Fruit fly (Drosophila melanogaster) whole organism, embryonic: ENCODE measurements around the gene Helz.

Experiments
- Awh ChIP-seq: fragments of 200-800 bp; sonication (Bioruptor generic); IDR thresholded peaks from 2 replicates; pipeline ENCODE4, ENCODE4 v1.3.6; 2022; ENCODE audit warnings: missing biosample characterization, missing genetic modification characterization
- Bdp1 ChIP-seq: fragments of 200-800 bp; sonication (Bioruptor generic); optimal IDR thresholded peaks from 3 replicates; lab custom pipeline; 2016; ENCODE audit warnings: missing biosample characterization, missing genetic modification characterization
- CG1024 ChIP-seq: fragments of 200-800 bp; sonication (Bioruptor generic); IDR thresholded peaks from 2 replicates; pipeline ENCODE4 v1.3.6; 2022; ENCODE audit warnings: missing biosample characterization, missing genetic modification characterization
- CG10431 ChIP-seq: fragments of 200-800 bp; sonication (Bioruptor generic); optimal IDR thresholded peaks from 3 replicates; lab custom pipeline; 2018; ENCODE audit warnings: missing biosample characterization, mild to moderate bottlenecking, missing genetic modification characterization
- CG11247 ChIP-seq: fragments of 200-800 bp; sonication (Bioruptor generic); IDR thresholded peaks from 2 replicates; pipeline ENCODE4 v1.3.6; 2022; ENCODE audit warnings: missing biosample characterization, missing genetic modification characterization
- CG11504 ChIP-seq: fragments of 200-800 bp; sonication (Bioruptor generic); optimal IDR thresholded peaks from 3 replicates; lab custom pipeline; 2019; ENCODE audit warnings: missing biosample characterization, mild to moderate bottlenecking, missing genetic modification characterization, moderate library complexity
- CG11560 ChIP-seq: fragments of 200-800 bp; sonication (Bioruptor generic); IDR thresholded peaks from 3 replicates; pipeline ENCODE4 v1.3.6; 2022; ENCODE audit warnings: missing biosample characterization, missing genetic modification characterization
- CG1233 ChIP-seq: fragments of 200-800 bp; sonication (Bioruptor generic); optimal IDR thresholded peaks from 4 replicates; lab custom pipeline; 2018; ENCODE audit warnings: missing biosample characterization, mild to moderate bottlenecking, missing genetic modification characterization
- CG14965 ChIP-seq: fragments of 200-800 bp; sonication (Bioruptor generic); optimal IDR thresholded peaks from 2 replicates; lab custom pipeline; 2016; ENCODE audit warnings: missing biosample characterization, missing genetic modification characterization, borderline replicate concordance
- CG15479 ChIP-seq: fragments of 200-800 bp; sonication (Bioruptor generic); optimal IDR thresholded peaks from 3 replicates; lab custom pipeline; 2019; ENCODE audit warnings: missing biosample characterization, mild to moderate bottlenecking, missing genetic modification characterization, moderate library complexity
- CG1602 ChIP-seq: fragments of 200-800 bp; sonication (Bioruptor generic); optimal IDR thresholded peaks from 3 replicates; lab custom pipeline; 2016; ENCODE audit warnings: missing biosample characterization, missing genetic modification characterization
- CG17361 ChIP-seq: fragments of 200-800 bp; sonication (Bioruptor generic); IDR thresholded peaks from 3 replicates; pipeline ENCODE4 v1.3.6; 2022; ENCODE audit warnings: missing biosample characterization, missing genetic modification characterization
- CG18619 ChIP-seq: fragments of 200-800 bp; sonication (Bioruptor generic); optimal IDR thresholded peaks from 3 replicates; lab custom pipeline; 2017; ENCODE audit warnings: missing biosample characterization, mild to moderate bottlenecking, missing genetic modification characterization
- CG32772 ChIP-seq: fragments of 200-800 bp; sonication (Bioruptor generic); IDR thresholded peaks from 2 replicates; pipeline ENCODE4 v1.3.6; 2022; ENCODE audit warnings: missing biosample characterization, missing genetic modification characterization
- CG34422 ChIP-seq: fragments of 200-800 bp; sonication (Bioruptor generic); IDR thresholded peaks from 3 replicates; pipeline ENCODE4 v1.3.6; 2022; ENCODE audit warnings: missing biosample characterization, missing genetic modification characterization
- CG4360 ChIP-seq: fragments of 200-800 bp; sonication (Bioruptor generic); IDR thresholded peaks from 2 replicates; pipeline ENCODE4 v1.3.6; 2022; ENCODE audit warnings: missing biosample characterization, missing genetic modification characterization
- CG4820 ChIP-seq: fragments of 200-800 bp; sonication (Bioruptor generic); optimal IDR thresholded peaks from 3 replicates; lab custom pipeline; 2016; ENCODE audit warnings: missing biosample characterization, missing genetic modification characterization
- CG7357 ChIP-seq: fragments of 200-800 bp; sonication (Bioruptor generic); IDR thresholded peaks from 3 replicates; pipeline ENCODE4 v1.3.6; 2022; ENCODE audit warnings: missing biosample characterization, missing genetic modification characterization
- CG7556 ChIP-seq: fragments of 200-800 bp; sonication (Bioruptor generic); optimal IDR thresholded peaks from 2 replicates; lab custom pipeline; 2017; ENCODE audit warnings: missing biosample characterization, mild to moderate bottlenecking, missing genetic modification characterization
- CG9215 ChIP-seq: fragments of 200-800 bp; sonication (Bioruptor generic); IDR thresholded peaks from 2 replicates; pipeline ENCODE4 v1.3.6; 2022; ENCODE audit warnings: missing biosample characterization, missing genetic modification characterization
- D19A ChIP-seq: fragments of 200-800 bp; optimal IDR thresholded peaks from 3 replicates; lab custom pipeline; 2019; ENCODE audit warnings: missing biosample characterization, mild to moderate bottlenecking, missing genetic modification characterization, moderate library complexity
- Dll ChIP-seq: fragments of 200-800 bp; sonication (Bioruptor generic); IDR thresholded peaks from 4 replicates; pipeline ENCODE4 v1.3.6; 2022; ENCODE audit warnings: missing biosample characterization, missing genetic modification characterization; ENCODE audit not compliant: partially characterized antibody
- Drgx ChIP-seq: fragments of 200-800 bp; sonication (Bioruptor generic); IDR thresholded peaks from 2 replicates; pipeline ENCODE4 v1.3.6; 2022; ENCODE audit warnings: missing biosample characterization, missing genetic modification characterization
- E2f1 ChIP-seq: fragments of 200-800 bp; sonication (Bioruptor generic); IDR thresholded peaks from 2 replicates; pipeline ENCODE4 v1.3.6; 2022; ENCODE audit warnings: missing biosample characterization, missing genetic modification characterization
- ERR ChIP-seq: fragments of 200-800 bp; sonication (Bioruptor generic); optimal IDR thresholded peaks from 2 replicates; lab custom pipeline; 2016; ENCODE audit warnings: missing biosample characterization, missing genetic modification characterization
- H2.0 ChIP-seq: fragments of 200-800 bp; sonication (Bioruptor generic); IDR thresholded peaks from 2 replicates; pipeline ENCODE4 v1.3.6; 2022; ENCODE audit warnings: missing biosample characterization, missing genetic modification characterization
- HHEX ChIP-seq: fragments of 200-800 bp; sonication (Bioruptor generic); optimal IDR thresholded peaks from 3 replicates; lab custom pipeline; 2017; ENCODE audit warnings: missing biosample characterization, mild to moderate bottlenecking, missing genetic modification characterization, missing genetic modification reagents
- HLH54F ChIP-seq: fragments of 200-800 bp; sonication (Bioruptor generic); optimal IDR thresholded peaks from 3 replicates; lab custom pipeline; 2016; ENCODE audit warnings: missing biosample characterization, missing genetic modification characterization
- HLHmδ ChIP-seq: fragments of 200-800 bp; sonication (Bioruptor generic); optimal IDR thresholded peaks from 2 replicates; lab custom pipeline; 2018; ENCODE audit warnings: missing biosample characterization, mild to moderate bottlenecking, missing genetic modification characterization, moderate library complexity
- Hey ChIP-seq: fragments of 200-800 bp; sonication (Bioruptor generic); optimal IDR thresholded peaks from 3 replicates; lab custom pipeline; 2018; ENCODE audit warnings: missing biosample characterization, mild to moderate bottlenecking, missing genetic modification characterization
- Hr39 ChIP-seq: fragments of >200 bp; optimal IDR thresholded peaks from 2 replicates; lab custom pipeline; 2017
- Med ChIP-seq: fragments of 200-800 bp; sonication (Bioruptor generic); peaks from one replicate; lab custom pipeline; 2016; ENCODE audit warnings: missing biosample characterization, missing genetic modification characterization, mild to moderate bottlenecking, inconsistent platforms, moderate library complexity
- Meics ChIP-seq: fragments of 200-800 bp; sonication (Bioruptor generic); optimal IDR thresholded peaks from 2 replicates; lab custom pipeline; 2017; ENCODE audit warnings: missing biosample characterization, mild to moderate bottlenecking, missing genetic modification characterization
- NfI ChIP-seq: fragments of 200-800 bp; sonication (Bioruptor generic); optimal IDR thresholded peaks from 3 replicates; lab custom pipeline; 2018; ENCODE audit warnings: missing biosample characterization, mild to moderate bottlenecking, missing genetic modification characterization, moderate library complexity
- Oaz ChIP-seq: fragments of 200-800 bp; sonication (Bioruptor generic); IDR thresholded peaks from 2 replicates; pipeline ENCODE4 v1.3.6; 2022; ENCODE audit warnings: missing biosample characterization, missing genetic modification characterization
- Side ChIP-seq: fragments of 200-800 bp; sonication (Bioruptor generic); optimal IDR thresholded peaks from 2 replicates; lab custom pipeline; 2016; ENCODE audit warnings: missing biosample characterization, missing genetic modification characterization
- Spps ChIP-seq: fragments of 200-800 bp; sonication (Bioruptor generic); optimal IDR thresholded peaks from 2 replicates; lab custom pipeline; 2018; ENCODE audit warnings: missing biosample characterization, mild to moderate bottlenecking, missing genetic modification characterization
- Sry-δ ChIP-seq: fragments of 200-800 bp; sonication (Bioruptor generic); optimal IDR thresholded peaks from 2 replicates; lab custom pipeline; 2016; ENCODE audit warnings: missing biosample characterization, missing genetic modification characterization
- dan ChIP-seq: fragments of 200-800 bp; sonication (Bioruptor generic); IDR thresholded peaks from 2 replicates; pipeline ENCODE4 v1.3.6; 2022; ENCODE audit warnings: missing biosample characterization, missing genetic modification characterization
- fd64A ChIP-seq: fragments of 200-800 bp; sonication (Bioruptor generic); optimal IDR thresholded peaks from 3 replicates; lab custom pipeline; 2018; ENCODE audit warnings: missing biosample characterization, mild to moderate bottlenecking, missing genetic modification characterization
- gfzf ChIP-seq: fragments of 200-800 bp; sonication (Bioruptor generic); optimal IDR thresholded peaks from 2 replicates; lab custom pipeline; 2016; ENCODE audit warnings: missing biosample characterization, mild to moderate bottlenecking, missing genetic modification characterization, moderate library complexity
- h ChIP-seq: fragments of >200 bp; optimal IDR thresholded peaks from 2 replicates; lab custom pipeline; 2017
- kni ChIP-seq: fragments of 200-800 bp; sonication (Bioruptor generic); optimal IDR thresholded peaks from 3 replicates; lab custom pipeline; 2017; ENCODE audit warnings: mild to moderate bottlenecking, missing biosample characterization, missing genetic modification reagents, missing genetic modification characterization
- mam ChIP-seq: fragments of 200-800 bp; sonication (Bioruptor generic); optimal IDR thresholded peaks from 3 replicates; lab custom pipeline; 2016; ENCODE audit warnings: missing biosample characterization, missing genetic modification characterization
- odd ChIP-seq: fragments of 200-800 bp; sonication (Bioruptor generic); optimal IDR thresholded peaks from 2 replicates; lab custom pipeline; 2017; ENCODE audit warnings: missing biosample characterization, mild to moderate bottlenecking, missing genetic modification characterization
- org-1 ChIP-seq: fragments of 200-800 bp; sonication (Bioruptor generic); optimal IDR thresholded peaks from 2 replicates; lab custom pipeline; 2017; ENCODE audit warnings: missing biosample characterization, missing genetic modification characterization
- sim ChIP-seq: fragments of 200-800 bp; sonication (Bioruptor generic); IDR thresholded peaks from 2 replicates; pipeline ENCODE4 v1.3.6; 2022; ENCODE audit warnings: missing biosample characterization, missing genetic modification characterization
- ttk ChIP-seq: fragments of 200-800 bp; sonication (Bioruptor generic); IDR thresholded peaks from 2 replicates; pipeline ENCODE4 v2.1.2; 2022; ENCODE audit warnings: missing biosample characterization, missing genetic modification characterization
- vvl ChIP-seq: fragments of 200-800 bp; sonication (Bioruptor generic); IDR thresholded peaks from 2 replicates; pipeline ENCODE4 v1.3.6; 2022; ENCODE audit warnings: missing biosample characterization, missing genetic modification characterization
- wek ChIP-seq: fragments of 200-800 bp; sonication (Bioruptor generic); optimal IDR thresholded peaks from 3 replicates; lab custom pipeline; 2018; ENCODE audit warnings: missing biosample characterization, mild to moderate bottlenecking, missing genetic modification characterization, moderate library complexity

The Helz gene

dm6 chr3L:14781082-14781862 lies 8.5 kb upstream of the Helz start (continued):
- TF ChIP-seq D19A (peak; percentile 60), wek (GFP tag; lab: Kevin White, UChicago) (peak; percentile 79), ttk (GFP tag; lab: Robert Waterston, UW) (peak; percentile 40), org-1 (peak; percentile 39), CG7357 (GFP tag; lab: Robert Waterston, UW) (peak; percentile 45; the same call in 1 of the 3 replicates), Bdp1 (GFP tag; lab: Kevin White, UChicago) (no peak), HLHmδ (GFP tag; lab: Kevin White, UChicago) (peak; percentile 46), Med (peak; percentile 80), CG4360 (GFP tag; lab: Robert Waterston, UW) (peak; percentile 67), Sry-δ (GFP tag; lab: Kevin White, UChicago) (peak; percentile 12), ERR (GFP tag; lab: Kevin White, UChicago) (peak; percentile 30), gfzf (no peak), CG15479 (no peak), CG1233 (peak; percentile 77), dan (GFP tag; lab: Robert Waterston, UW) (no peak), mam (GFP tag; lab: Kevin White, UChicago) (peak; percentile 51), CG1024 (no peak), CG18619 (GFP tag; lab: Kevin White, UChicago) (peak; percentile 62), Hey (tag; lab: Kevin White, UChicago) (peak; percentile 44), CG7556 (GFP tag; lab: Kevin White, UChicago) (peak; percentile 79), Dll (0 out of 4 replicates have a peak, but pooled peaks have one; percentile 52), CG14965 (GFP tag; lab: Kevin White, UChicago) (no peak), CG32772 (GFP tag; lab: Robert Waterston, UW) (no peak), Side (GFP tag; lab: Kevin White, UChicago) (peak; percentile 86), CG17361 (GFP tag; lab: Robert Waterston, UW) (peak; percentile 97), fd64A (GFP tag; lab: Kevin White, UChicago) (peak; percentile 74), CG1602 (GFP tag; lab: Kevin White, UChicago) (peak; percentile 58), Oaz (GFP tag; lab: Robert Waterston, UW) (no peak), Meics (GFP tag; lab: Kevin White, UChicago) (peak; percentile 74), CG34422 (GFP tag; lab: Robert Waterston, UW) (peak; percentile 23; the same call in 2 of the 3 replicates), h (lab: Kevin White, UChicago) (no peak), kni (peak; percentile 100), Hr39 (lab: Kevin White, UChicago) (no peak), H2.0 (GFP tag; lab: Robert Waterston, UW) (0 out of 2 replicates have a peak, but pooled peaks have one; percentile 2), vvl (peak; percentile 54), CG4820 (GFP tag; lab: Kevin White, UChicago) (peak; percentile 61), HLH54F (GFP tag; lab: Kevin White, UChicago) (peak; percentile 25), HHEX (GFP tag; lab: Kevin White, UChicago) (peak; percentile 65), Spps (tag; lab: Kevin White, UChicago) (peak; percentile 18), CG9215 (GFP tag; lab: Robert Waterston, UW) (no peak), E2f1 (GFP tag; lab: Robert Waterston, UW) (peak; percentile 38; the same call in 1 of the 2 replicates), CG11560 (no peak), NfI (GFP tag; lab: Kevin White, UChicago) (peak; percentile 33), sim (GFP tag; lab: Robert Waterston, UW) (no peak), Awh (peak; percentile 13; the same call in 1 of the 2 replicates), CG11504 (tag; lab: Kevin White, UChicago) (peak; percentile 85), odd (peak; percentile 78), CG11247 (GFP tag; lab: Robert Waterston, UW) (peak; percentile 32), Drgx (GFP tag; lab: Robert Waterston, UW) (peak; percentile 71), CG10431 (peak; percentile 56)
